Fruit fly (Drosophila melanogaster) whole organism, embryonic: ENCODE data around the gene Slip1.

Experiments used
- Bgb ChIP-seq: fragments of 200-800 bp; sonication (Bioruptor generic); IDR thresholded peaks from 2 replicates; pipeline ENCODE4 v1.3.6; 2022; ENCODE audit warnings: missing biosample characterization, missing genetic modification characterization; ENCODE audit not compliant: partially characterized antibody
- CG16815 ChIP-seq: fragments of 200-800 bp; sonication (Bioruptor generic); optimal IDR thresholded peaks from 3 replicates; lab custom pipeline; 2017; ENCODE audit warnings: missing biosample characterization, mild to moderate bottlenecking, missing genetic modification characterization
- CG17359 ChIP-seq: fragments of 200-800 bp; sonication (Bioruptor generic); optimal IDR thresholded peaks from 3 replicates; lab custom pipeline; 2018; ENCODE audit warnings: missing biosample characterization, mild to moderate bottlenecking, missing genetic modification characterization, moderate library complexity
- CG9609 ChIP-seq: fragments of 200-800 bp; sonication (Bioruptor generic); optimal IDR thresholded peaks from 3 replicates; lab custom pipeline; 2016; ENCODE audit warnings: missing biosample characterization, missing genetic modification characterization
- CHES-1-like ChIP-seq: fragments of 200-800 bp; sonication (Bioruptor generic); optimal IDR thresholded peaks from 2 replicates; lab custom pipeline; 2016; ENCODE audit warnings: missing biosample characterization, missing genetic modification characterization
- Doc2 ChIP-seq: fragments of 200-800 bp; sonication (Bioruptor generic); IDR thresholded peaks from 2 replicates; pipeline ENCODE4 v1.3.6; 2022; ENCODE audit warnings: missing biosample characterization, missing genetic modification characterization
- Hr39 ChIP-seq: fragments of >200 bp; optimal IDR thresholded peaks from 2 replicates; lab custom pipeline; 2017
- lbe ChIP-seq: fragments of 200-800 bp; sonication (Bioruptor generic); optimal IDR thresholded peaks from 2 replicates; lab custom pipeline; 2016; ENCODE audit warnings: missing biosample characterization, mild to moderate bottlenecking, missing genetic modification characterization
- mld ChIP-seq: fragments of 200-800 bp; sonication (Bioruptor generic); IDR thresholded peaks from 3 replicates; pipeline ENCODE4 v1.3.6; 2022; ENCODE audit warnings: missing biosample characterization, missing genetic modification characterization; ENCODE audit not compliant: partially characterized antibody

- TF ChIP-seq Doc2 (no peak), CG16815 (no peak), CG17359 (tag; lab: Kevin White, UChicago) (no peak), Hr39 (lab: Kevin White, UChicago) (no peak), Bgb (no peak), mld (GFP tag; lab: Robert Waterston, UW) (no peak), CHES-1-like (GFP tag; lab: Kevin White, UChicago) (no peak), CG9609 (GFP tag; lab: Kevin White, UChicago) (no peak), lbe (GFP tag; lab: Kevin White, UChicago) (no peak)
Measured at dm6 chr4:664277-664676, 856 bp downstream of the Slip1 start.
